Worm (Caenorhabditis elegans) whole organism, mixed stage, embryonic: ENCODE results near the gene F23A7.8.

ENCODE experiments used
- nhr-237 ChIP-seq: fragments of 150-350 bp; optimal IDR thresholded peaks from 2 replicates; lab custom pipeline; 2014; ENCODE audit warnings: missing biosample characterization, missing genetic modification characterization
- nhr-76 ChIP-seq: sonication (generic microtip); optimal IDR thresholded peaks from 2 replicates; lab custom pipeline; 2017; ENCODE audit warnings: missing biosample characterization, missing genetic modification characterization

DNA sequence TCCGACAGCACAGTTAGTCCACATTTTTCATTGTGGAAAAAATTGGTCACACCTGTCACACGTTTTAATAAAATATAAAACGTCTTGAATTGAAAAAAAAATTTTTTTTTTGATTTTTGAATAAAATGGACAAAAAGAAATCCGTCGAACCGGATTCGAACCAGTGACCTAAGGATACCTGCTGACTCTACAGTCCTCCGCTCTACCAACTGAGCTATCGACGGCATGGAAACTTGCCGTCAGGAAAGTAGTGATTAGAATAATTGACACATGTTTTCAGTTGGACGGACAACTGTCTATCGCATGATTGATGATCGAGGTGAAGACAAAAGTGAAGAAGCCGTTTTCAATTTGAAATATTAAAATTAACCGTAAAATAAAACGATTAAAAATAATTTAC, 5.0 kb upstream of the F23A7.8 start:
- TF ChIP-seq nhr-237 (no peak), nhr-76 (no peak)
